Worm (Caenorhabditis elegans) whole organism, L4/young adult: ENCODE results near the gene K07D4.9.

ENCODE experiments used
- W03F9.2 ChIP-seq: fragments of 150-350 bp; optimal IDR thresholded peaks from 2 replicates; lab custom pipeline; 2014; ENCODE audit warnings: missing biosample characterization, missing genetic modification characterization
- dao-5 ChIP-seq: sonication (generic microtip); optimal IDR thresholded peaks from 2 replicates; lab custom pipeline; 2016; ENCODE audit warnings: missing genotype, missing genetic modification characterization, moderate library complexity, missing compliant biosample characterization

ce11 chrII:4025462-4025861 lies 2.9 kb upstream of the K07D4.9 start, which contains the start of gene K07D4.5:
- TF ChIP-seq dao-5 (tag; lab: Kevin White, UChicago) (no peak), W03F9.2 (tag; lab: Kevin White, UChicago) (no peak)
